Fruit fly (Drosophila melanogaster) Kc167 (cell line): ENCODE results near the gene CG17191.

Experiments
- Myc ChIP-seq: fragments of >200 bp; optimal IDR thresholded peaks from 2 replicates; lab custom pipeline; 2017; ENCODE audit warnings: missing external identifiers
- Sin3A ChIP-seq: fragments of >200 bp; optimal IDR thresholded peaks from 2 replicates; lab custom pipeline; 2018; ENCODE audit warnings: missing external identifiers
- h ChIP-seq: fragments of >200 bp; optimal IDR thresholded peaks from 3 replicates; lab custom pipeline; 2018; ENCODE audit warnings: missing external identifiers
- insv ChIP-seq: fragments of >200 bp; optimal IDR thresholded peaks from 3 replicates; lab custom pipeline; 2018; ENCODE audit warnings: missing external identifiers
- psq ChIP-seq: fragments of >200 bp; optimal IDR thresholded peaks from 2 replicates; lab custom pipeline; 2017; ENCODE audit warnings: missing external identifiers
- ttk ChIP-seq: sonication (Bioruptor generic); optimal IDR thresholded peaks from 2 replicates; lab custom pipeline; 2017; ENCODE audit warnings: missing external identifiers

The CG17191 gene

DNA sequence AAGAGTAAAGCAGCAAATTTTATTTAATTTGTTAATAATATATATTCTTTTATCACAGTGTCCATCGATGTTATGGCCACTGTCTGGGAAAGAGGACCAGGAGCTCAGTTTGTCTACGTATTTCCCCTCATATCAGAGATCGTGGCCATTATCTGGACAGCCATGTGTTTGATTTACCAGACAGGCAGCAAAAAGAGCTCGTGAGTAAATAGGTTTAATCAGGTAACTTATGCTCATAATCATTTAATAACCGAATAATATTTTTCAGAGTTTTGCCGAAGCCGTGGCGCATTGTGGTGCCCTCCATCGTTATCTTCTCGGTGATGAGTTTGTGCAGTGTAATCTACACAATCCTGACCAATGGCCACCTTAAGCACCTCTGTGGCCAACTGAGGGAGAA, 35.1 kb downstream of the CG17191 start:
- TF ChIP-seq Sin3A (no peak), Myc (lab: Kevin White, UChicago) (no peak), insv (lab: Kevin White, UChicago) (no peak), h (lab: Kevin White, UChicago) (no peak), ttk (lab: Kevin White, UChicago) (no peak), psq (lab: Kevin White, UChicago) (no peak)

DNA sequence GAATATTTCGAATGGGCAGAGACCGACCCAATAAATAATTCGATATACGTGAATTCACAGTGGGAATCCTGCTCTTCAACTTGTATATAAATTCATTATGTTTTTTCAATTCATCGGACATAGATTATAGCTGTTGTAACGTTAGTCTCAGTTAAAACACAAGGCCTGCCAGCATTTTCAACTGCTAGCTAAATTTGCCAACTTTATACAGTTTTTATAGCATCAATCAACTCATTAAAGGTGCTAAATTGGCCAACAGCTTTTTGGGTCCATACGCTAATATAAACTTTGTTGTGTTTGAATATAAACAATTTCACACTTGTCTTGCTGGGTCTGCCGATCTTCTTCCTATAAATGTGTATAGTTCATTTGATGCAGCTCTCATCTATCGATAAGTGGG, 37.4 kb downstream of the CG17191 start:
- no peak for TF ChIP-seq psq (lab: Kevin White, UChicago)
- TF ChIP-seq insv (lab: Kevin White, UChicago), result no peak
- TF ChIP-seq h (lab: Kevin White, UChicago), result no peak
- TF ChIP-seq ttk (lab: Kevin White, UChicago), result no peak
- TF ChIP-seq Sin3A, result no peak
- TF ChIP-seq Myc (lab: Kevin White, UChicago), result no peak

dm6 chr3R:26980282-26980691, 39.3 kb downstream of the CG17191 start:
- no peak for TF ChIP-seq insv (lab: Kevin White, UChicago)
- TF ChIP-seq psq (lab: Kevin White, UChicago), result no peak
- no peak for TF ChIP-seq Myc (lab: Kevin White, UChicago)
- TF ChIP-seq h (lab: Kevin White, UChicago), result no peak
- no peak for TF ChIP-seq ttk (lab: Kevin White, UChicago)
- no peak for TF ChIP-seq Sin3A

dm6 chr3R:26978241-26978640, 41.3 kb downstream of the CG17191 start, which contains the start of the genes CG14253 and CG46313:
Gene CG14253 (plus strand): TSS chr3R:26978541.
Gene CG46313 (plus strand): TSS chr3R:26978541.
- TF ChIP-seq h (lab: Kevin White, UChicago), result no peak
- no peak for TF ChIP-seq Sin3A
- no peak for TF ChIP-seq psq (lab: Kevin White, UChicago)
- TF ChIP-seq ttk (lab: Kevin White, UChicago), result no peak
- TF ChIP-seq insv (lab: Kevin White, UChicago), result no peak
- TF ChIP-seq Myc (lab: Kevin White, UChicago), result no peak

DNA sequence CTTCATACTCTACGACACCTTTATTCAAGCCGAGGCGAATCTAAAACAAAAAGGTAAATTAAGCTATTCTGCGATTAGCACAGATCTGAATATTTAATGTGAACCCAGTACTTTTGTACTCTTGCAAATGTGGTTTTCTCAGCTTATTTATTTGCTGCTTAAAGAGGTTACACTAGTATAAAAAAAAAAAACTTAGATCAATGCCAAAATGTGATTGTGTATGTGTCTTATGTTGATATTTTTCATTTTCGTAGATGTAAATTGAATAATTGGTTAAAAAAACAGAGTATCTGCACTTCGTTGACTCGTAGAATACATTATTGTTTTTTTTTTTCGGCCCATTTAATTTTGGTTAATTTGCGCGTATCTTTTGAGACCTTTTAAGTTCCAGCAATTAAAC, 49.8 kb downstream of the CG17191 start:
- no peak for TF ChIP-seq Myc (lab: Kevin White, UChicago)
- TF ChIP-seq psq (lab: Kevin White, UChicago), result no peak
- no peak for TF ChIP-seq insv (lab: Kevin White, UChicago)
- no peak for TF ChIP-seq ttk (lab: Kevin White, UChicago)
- TF ChIP-seq Sin3A, result no peak
- TF ChIP-seq h (lab: Kevin White, UChicago), result no peak

- TF ChIP-seq Myc (lab: Kevin White, UChicago) (no peak), psq (lab: Kevin White, UChicago) (no peak), h (lab: Kevin White, UChicago) (no peak), insv (lab: Kevin White, UChicago) (no peak), ttk (lab: Kevin White, UChicago) (no peak), Sin3A (no peak)
Measured at dm6 chr3R:26968823-26969638, 50.5 kb downstream of the CG17191 start.
